Fruit fly (Drosophila melanogaster) whole organism: Measurements from ENCODE around the gene CG9119.

ENCODE experiments used
- Dll ChIP-seq: fragments of >200 bp; optimal IDR thresholded peaks from 2 replicates; lab custom pipeline; 2017
- psq ChIP-seq: fragments of >200 bp; optimal IDR thresholded peaks from 2 replicates; lab custom pipeline; 2017

- TF ChIP-seq psq (no peak), Dll (lab: Kevin White, UChicago) (peak; percentile 83)
Measured at dm6 chr3L:1178115-1178583, 26.4 kb downstream of the CG9119 start.
